Worm (Caenorhabditis elegans) whole organism, midembryonic: ENCODE measurements around the gene inx-11.

Source experiments
- cog-1 ChIP-seq: sonication (generic microtip); optimal IDR thresholded peaks from 2 replicates; lab custom pipeline; 2016; ENCODE audit warnings: missing genetic modification characterization, missing compliant biosample characterization
- ztf-23 ChIP-seq: fragments of 200-800 bp; sonication (Bioruptor generic); IDR thresholded peaks from 2 replicates; pipeline ENCODE4 v1.3.6; 2022; ENCODE audit warnings: missing genetic modification reagents, missing genetic modification characterization, missing compliant biosample characterization
- ztf-29 ChIP-seq: fragments of 200-800 bp; sonication (Bioruptor generic); IDR thresholded peaks from 2 replicates; pipeline ENCODE4 v1.3.6; 2022; ENCODE audit warnings: missing genetic modification reagents, missing genetic modification characterization, missing compliant biosample characterization

- TF ChIP-seq ztf-23 (GFP tag; lab: Robert Waterston, UW) = no peak
- no peak for TF ChIP-seq ztf-29 (GFP tag; lab: Robert Waterston, UW)
- TF ChIP-seq cog-1 (tag; lab: Kevin White, UChicago) = no peak
Observed at ce11 chrV:12513900-12514299, 26.9 kb downstream of the inx-11 start.
